Fruit fly (Drosophila melanogaster): Measurements from ENCODE around the gene pkm.

Gene pkm

dm6 chrX:11580200-11580840, 3.7 kb downstream of the pkm start, which contains the start of gene nod (continued):
- no peak for TF ChIP-seq CG8281 (tag; optimal IDR thresholded peaks at IDR 0.05)
- peak; percentile 10 for TF ChIP-seq CG30020 (tag; optimal IDR thresholded peaks at IDR 0.05)
- no peak for TF ChIP-seq h (optimal IDR thresholded peaks at IDR 0.05)
- TF ChIP-seq CG6689 (GFP tag; IDR thresholded peaks at IDR 0.05): peak; percentile 47; the same call in 1 of the 2 replicates
- TF ChIP-seq croc (GFP tag; conservative IDR thresholded peaks at IDR 0.05): no peak; the same call in 2 of the 3 replicates
- TF ChIP-seq CG9727 (GFP tag; optimal IDR thresholded peaks at IDR 0.05): peak; percentile 57
- TF ChIP-seq CG17385 (GFP tag; optimal IDR thresholded peaks at IDR 0.05): peak; percentile 17
- TF ChIP-seq cato (GFP tag; optimal IDR thresholded peaks at IDR 0.05; ENCODE audit: borderline replicate concordance): peak; percentile 54
- TF ChIP-seq CG34422 (GFP tag; IDR thresholded peaks at IDR 0.05): no peak
- peak; percentile 36 for TF ChIP-seq CG18619 (GFP tag; optimal IDR thresholded peaks at IDR 0.05)
- TF ChIP-seq D19B (GFP tag; optimal IDR thresholded peaks at IDR 0.05): no peak
- TF ChIP-seq slp2 (GFP tag; optimal IDR thresholded peaks at IDR 0.05): peak; percentile 63
- peak; percentile 44 for TF ChIP-seq Blimp-1 (GFP tag; optimal IDR thresholded peaks at IDR 0.05)
- TF ChIP-seq ranshi (GFP tag; IDR thresholded peaks at IDR 0.05): peak; percentile 72; the same call in 1 of the 2 replicates
- no peak for TF ChIP-seq CG16779 (GFP tag; IDR thresholded peaks at IDR 0.05)
- peak; percentile 15 for TF ChIP-seq CG31388 (GFP tag; optimal IDR thresholded peaks at IDR 0.05)
- no peak for TF ChIP-seq tap (tag; optimal IDR thresholded peaks at IDR 0.05)
- TF ChIP-seq btn (GFP tag; optimal IDR thresholded peaks at IDR 0.05): no peak
- peak; percentile 78 for TF ChIP-seq CG10321 (GFP tag; IDR thresholded peaks at IDR 0.05)
- peak; percentile 35 for TF ChIP-seq kni (GFP tag; optimal IDR thresholded peaks at IDR 0.05)
- peak; percentile 18 for TF ChIP-seq trh (GFP tag; optimal IDR thresholded peaks at IDR 0.05)
- TF ChIP-seq CG7745 (tag; optimal IDR thresholded peaks at IDR 0.05): no peak
- TF ChIP-seq so (GFP tag; IDR thresholded peaks at IDR 0.05): 0 out of 3 replicates have a peak, but pooled peaks have one; percentile 29
- TF ChIP-seq Mrtf (GFP tag; IDR thresholded peaks at IDR 0.05): 0 out of 3 replicates have a peak, but pooled peaks have one; percentile 31
- peak; percentile 62 for TF ChIP-seq pho (GFP tag; optimal IDR thresholded peaks at IDR 0.05)
- TF ChIP-seq CG17912 (GFP tag; optimal IDR thresholded peaks at IDR 0.05): no peak
- TF ChIP-seq CG8359 (GFP tag; optimal IDR thresholded peaks at IDR 0.05; ENCODE audit: borderline replicate concordance): no peak
- TF ChIP-seq CG14014 (GFP tag; IDR thresholded peaks at IDR 0.05): peak; percentile 62; the same call in 1 of the 2 replicates
- no peak for TF ChIP-seq twi (tag; optimal IDR thresholded peaks at IDR 0.05)
- peak; percentile 57 for TF ChIP-seq Chrac-16 (GFP tag; optimal IDR thresholded peaks at IDR 0.05)
- TF ChIP-seq jumu (GFP tag; optimal IDR thresholded peaks at IDR 0.05): peak; percentile 74
- peak; percentile 60 for TF ChIP-seq org-1 (GFP tag; optimal IDR thresholded peaks at IDR 0.05)
- TF ChIP-seq kay (GFP tag; optimal IDR thresholded peaks at IDR 0.05): peak; percentile 2
- peak; percentile 39 for TF ChIP-seq Hr3 (GFP tag; optimal IDR thresholded peaks at IDR 0.05)
- peak; percentile 25 for TF ChIP-seq CG18011 (GFP tag; optimal IDR thresholded peaks at IDR 0.05)
- TF ChIP-seq Mes4 (GFP tag; optimal IDR thresholded peaks at IDR 0.05): peak; percentile 56
- peak; percentile 76 for TF ChIP-seq sd (tag; optimal IDR thresholded peaks at IDR 0.05)
- peak; percentile 74 for TF ChIP-seq ERR (GFP tag; optimal IDR thresholded peaks at IDR 0.05)
- no peak for TF ChIP-seq ac (GFP tag; optimal IDR thresholded peaks at IDR 0.05)
- TF ChIP-seq ind (GFP tag; optimal IDR thresholded peaks at IDR 0.05): peak; percentile 54
- TF ChIP-seq pan (optimal IDR thresholded peaks at IDR 0.05): no peak
- peak in 1 of 2 experiments; percentile 55 for TF ChIP-seq pan (GFP tag; optimal IDR thresholded peaks at IDR 0.05 in 1 of 2, IDR thresholded peaks at IDR 0.05 in 1 of 2)
- TF ChIP-seq lab (GFP tag; optimal IDR thresholded peaks at IDR 0.05): peak; percentile 75
- peak; percentile 62 for TF ChIP-seq CG3847 (GFP tag; IDR thresholded peaks at IDR 0.05)
- TF ChIP-seq Hmr (GFP tag; optimal IDR thresholded peaks at IDR 0.05): peak; percentile 86
- peak; percentile 7 for TF ChIP-seq CrebB (tag; optimal IDR thresholded peaks at IDR 0.05)
- no peak for TF ChIP-seq run (tag; optimal IDR thresholded peaks at IDR 0.05)
- TF ChIP-seq maf-S (GFP tag; optimal IDR thresholded peaks at IDR 0.05): peak; percentile 58
- peak; percentile 44; the same call in 1 of the 2 replicates for TF ChIP-seq H2.0 (GFP tag; IDR thresholded peaks at IDR 0.05)
- TF ChIP-seq CG6683 (GFP tag; optimal IDR thresholded peaks at IDR 0.05): no peak
